Worm (Caenorhabditis elegans): ENCODE measurements around the gene F40F11.3.
A peak's percentile ranks its signal among the peaks of the same experiment; 100 is the strongest.

The F40F11.3 gene

DNA sequence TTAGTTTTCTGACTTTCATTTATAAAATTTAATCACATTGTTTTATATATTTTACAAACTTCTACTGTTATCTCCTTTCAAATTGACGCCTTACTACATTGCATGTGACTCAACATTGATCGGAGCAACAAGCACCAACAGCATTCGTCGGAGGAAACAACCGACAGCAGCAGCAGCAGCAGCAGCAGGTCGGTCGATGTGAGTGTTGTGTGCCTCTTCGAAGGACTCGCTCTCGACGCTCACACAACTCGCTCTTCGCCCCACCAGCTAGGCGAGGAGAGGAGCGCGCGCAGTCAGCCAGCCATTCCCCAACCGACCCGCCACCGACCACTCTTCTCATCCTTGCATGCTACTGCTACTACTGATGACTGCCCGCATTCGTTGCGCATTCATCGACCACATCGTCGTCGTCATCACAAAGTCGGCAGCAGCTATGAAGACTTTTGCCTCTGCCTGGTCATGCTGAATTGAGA is 9.9 kb downstream of the F40F11.3 start, which contains the start of gene F12F6.1 (continued):
- TF ChIP-seq snpc-4 (GFP tag; optimal IDR thresholded peaks at IDR 0.05) (no peak), snpc-4 (tag; optimal IDR thresholded peaks at IDR 0.05) (no peak), ceh-40 (GFP tag; IDR thresholded peaks at IDR 0.05) (no peak), F55B11.4 (tag; optimal IDR thresholded peaks at IDR 0.05; ENCODE audit: borderline replicate concordance, insufficient read depth) (no peak), repo-1 (tag; optimal IDR thresholded peaks at IDR 0.05) (no peak), zfh-2 (GFP tag; conservative IDR thresholded peaks at IDR 0.05) (peak; percentile 96), ztf-25 (GFP tag; IDR thresholded peaks at IDR 0.05) (no peak), hlh-12 (tag; optimal IDR thresholded peaks at IDR 0.05) (no peak), rec-8 (tag; optimal IDR thresholded peaks at IDR 0.05) (no peak), Y95B8A.8 (GFP tag; IDR thresholded peaks at IDR 0.05) (no peak), ztf-6 (GFP tag; IDR thresholded peaks at IDR 0.05) (no peak), cebp-2 (GFP tag; IDR thresholded peaks at IDR 0.05) (no peak), Y67H2A.10 (GFP tag; conservative IDR thresholded peaks at IDR 0.05) (no peak), ceh-58 (GFP tag; IDR thresholded peaks at IDR 0.05) (no peak), ztf-18 (tag; optimal IDR thresholded peaks at IDR 0.05) (no peak), dox-1 (GFP tag; IDR thresholded peaks at IDR 0.05) (no peak), lin-35 (GFP tag; optimal IDR thresholded peaks at IDR 0.05) (no peak), attf-6 (GFP tag; IDR thresholded peaks at IDR 0.05) (0 out of 2 replicates have a peak, but pooled peaks have one; percentile 23), ZK185.1 (tag; optimal IDR thresholded peaks at IDR 0.05; ENCODE audit: poor library complexity, severe bottlenecking) (no peak), F37B4.10 (GFP tag; IDR thresholded peaks at IDR 0.05) (0 out of 2 replicates have a peak, but pooled peaks have one; percentile 16), cebp-1 (GFP tag; IDR thresholded peaks at IDR 0.05) (no peak), cebp-1 (tag; optimal IDR thresholded peaks at IDR 0.05) (peak; percentile 5), ccch-3 (GFP tag; optimal IDR thresholded peaks at IDR 0.05) (no peak), lsy-27 (tag; optimal IDR thresholded peaks at IDR 0.05; ENCODE audit: borderline replicate concordance, insufficient read depth) (no peak), Y56A3A.18 (GFP tag; IDR thresholded peaks at IDR 0.05) (no peak), B0336.3 (GFP tag; IDR thresholded peaks at IDR 0.05) (no peak), K11D2.4 (GFP tag; IDR thresholded peaks at IDR 0.05) (no peak), hmg-1.2 (GFP tag; IDR thresholded peaks at IDR 0.05) (no peak)

DNA sequence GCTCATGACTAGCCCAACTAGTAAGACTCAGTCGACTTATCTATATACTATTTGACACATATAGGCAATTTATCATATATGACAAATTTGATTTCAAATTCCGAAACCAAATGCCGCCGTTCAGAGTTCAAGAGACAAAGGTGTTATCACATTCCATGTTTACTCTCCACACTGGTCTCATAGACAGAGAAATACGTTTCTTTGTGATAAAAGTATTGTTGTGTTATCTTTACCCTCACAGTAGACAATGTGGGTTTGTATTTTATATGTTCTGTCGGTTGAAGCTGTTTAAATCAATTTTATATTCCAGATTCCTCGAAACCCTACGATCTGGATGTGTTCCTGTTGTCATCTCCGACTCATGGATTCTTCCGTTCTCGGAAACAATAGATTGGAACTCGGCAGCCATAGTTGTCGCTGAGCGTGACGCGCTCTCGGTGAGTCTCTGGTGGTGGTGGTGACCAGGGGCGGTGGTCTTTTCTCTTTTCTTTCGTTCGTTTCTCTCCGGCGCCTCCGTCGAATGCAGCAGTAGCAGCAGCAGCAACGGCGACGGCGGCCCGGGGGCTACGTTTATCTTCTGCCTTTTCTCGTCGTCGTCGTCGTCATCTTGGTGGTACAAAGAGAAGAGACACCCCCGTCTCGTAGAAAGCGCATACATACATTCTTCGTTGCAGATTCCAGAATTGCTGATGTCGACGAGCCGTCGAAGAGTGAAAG is 11.2 kb downstream of the F40F11.3 start:
- TF ChIP-seq zfh-2 (GFP tag; conservative IDR thresholded peaks at IDR 0.05), result peak; percentile 84
- no peak for TF ChIP-seq rpc-1 (optimal IDR thresholded peaks at IDR 0.05)
- TF ChIP-seq rpc-1 (tag; optimal IDR thresholded peaks at IDR 0.05), result no peak
- TF ChIP-seq egrh-3 (GFP tag; IDR thresholded peaks at IDR 0.05), result peak; percentile 49; the same call in 1 of the 2 replicates
- no peak for TF ChIP-seq attf-6 (GFP tag; IDR thresholded peaks at IDR 0.05)
- no peak for TF ChIP-seq hsf-1 (GFP tag; IDR thresholded peaks at IDR 0.05)
- peak; percentile 6 for TF ChIP-seq nhr-80 (tag; optimal IDR thresholded peaks at IDR 0.05)
- TF ChIP-seq K12H6.12 (tag; optimal IDR thresholded peaks at IDR 0.05), result no peak

ce11 chrIV:11578492-11578891 is 15.3 kb downstream of the F40F11.3 start, which contains the start of gene rib-1:
Gene rib-1 (plus strand): TSS chrIV:11578792.
- no peak for TF ChIP-seq F49E8.2 (tag; optimal IDR thresholded peaks at IDR 0.05; ENCODE audit: insufficient read depth)
- no peak for TF ChIP-seq lin-54 (GFP tag; optimal IDR thresholded peaks at IDR 0.05)
- no peak for TF ChIP-seq C17E4.6 (GFP tag; IDR thresholded peaks at IDR 0.05)
- TF ChIP-seq snpc-1.1 (tag; optimal IDR thresholded peaks at IDR 0.05; ENCODE audit: insufficient read depth), result no peak
- no peak for TF ChIP-seq nfya-2 (GFP tag; IDR thresholded peaks at IDR 0.05)
- no peak for TF ChIP-seq T07F8.4 (tag; optimal IDR thresholded peaks at IDR 0.05)
- no peak for TF ChIP-seq ceh-58 (GFP tag; IDR thresholded peaks at IDR 0.05)
- no peak for TF ChIP-seq nfya-1 (tag; optimal IDR thresholded peaks at IDR 0.05; ENCODE audit: borderline replicate concordance, insufficient read depth)
- TF ChIP-seq ets-4 (GFP tag; optimal IDR thresholded peaks at IDR 0.05), result no peak
- no peak for TF ChIP-seq egl-18 (GFP tag; IDR thresholded peaks at IDR 0.05)
- no peak for TF ChIP-seq hmg-20 (GFP tag; IDR thresholded peaks at IDR 0.05)
- TF ChIP-seq gei-17 (GFP tag; optimal IDR thresholded peaks at IDR 0.05), result no peak
- no peak for TF ChIP-seq ZK185.1 (tag; optimal IDR thresholded peaks at IDR 0.05; ENCODE audit: poor library complexity, severe bottlenecking)
- no peak for TF ChIP-seq B0019.2 (GFP tag; conservative IDR thresholded peaks at IDR 0.05)
